Worm (Caenorhabditis elegans): ENCODE results near the gene cri-2.

Gene cri-2

ce11 chrV:8235331-8235730, 33.7 kb downstream of the cri-2 start (continued):
- TF ChIP-seq hlh-12 (tag; optimal IDR thresholded peaks at IDR 0.05) (no peak), nhr-27 (tag; optimal IDR thresholded peaks at IDR 0.05) (no peak), lir-1 (GFP tag; conservative IDR thresholded peaks at IDR 0.05) (no peak), nhr-179 (tag; optimal IDR thresholded peaks at IDR 0.05) (no peak), ceh-58 (GFP tag; IDR thresholded peaks at IDR 0.05) (no peak), sptf-2 (GFP tag; optimal IDR thresholded peaks at IDR 0.05) (no peak), bed-2 (GFP tag; IDR thresholded peaks at IDR 0.05) (no peak), hmg-1.2 (GFP tag; IDR thresholded peaks at IDR 0.05) (peak; percentile 71), hlh-26 (GFP tag; conservative IDR thresholded peaks at IDR 0.05) (no peak), ztf-3 (GFP tag; optimal IDR thresholded peaks at IDR 0.05) (no peak), lsy-27 (tag; optimal IDR thresholded peaks at IDR 0.05; ENCODE audit: borderline replicate concordance, insufficient read depth) (no peak), Y79H2A.3 (GFP tag; conservative IDR thresholded peaks at IDR 0.05) (no peak), sea-2 (GFP tag; IDR thresholded peaks at IDR 0.05) (no peak), Y53F4B.3 (GFP tag; IDR thresholded peaks at IDR 0.05) (no peak), snpc-4 (GFP tag; optimal IDR thresholded peaks at IDR 0.05) (peak; percentile 61), snpc-4 (tag; optimal IDR thresholded peaks at IDR 0.05) (peak in 3 of 4 experiments; percentile 73 to 91 (median 76)), nfya-2 (GFP tag; IDR thresholded peaks at IDR 0.05) (no peak), dox-1 (GFP tag; IDR thresholded peaks at IDR 0.05) (no peak; the same call in 1 of the 2 replicates), pbrm-1 (GFP tag; IDR thresholded peaks at IDR 0.05) (peak; percentile 78; the same call in 1 of the 2 replicates), ceh-27 (GFP tag; optimal IDR thresholded peaks at IDR 0.05) (peak; percentile 38), ccch-3 (GFP tag; optimal IDR thresholded peaks at IDR 0.05) (no peak), B0035.1 (tag; optimal IDR thresholded peaks at IDR 0.05) (no peak), snpc-1.1 (tag; optimal IDR thresholded peaks at IDR 0.05; ENCODE audit: insufficient read depth) (peak; percentile 14), egl-44 (GFP tag; IDR thresholded peaks at IDR 0.05) (no peak), madf-6 (GFP tag; IDR thresholded peaks at IDR 0.05) (no peak; the same call in 1 of the 2 replicates), mcd-1 (GFP tag; IDR thresholded peaks at IDR 0.05) (no peak), T26A5.8 (tag; optimal IDR thresholded peaks at IDR 0.05) (no peak), unc-62 (GFP tag; optimal IDR thresholded peaks at IDR 0.05) (no peak), nfyb-1 (GFP tag; IDR thresholded peaks at IDR 0.05) (peak; percentile 72; the same call in 1 of the 2 replicates), tlf-1 (GFP tag; optimal IDR thresholded peaks at IDR 0.05) (no peak), lag-1 (GFP tag; IDR thresholded peaks at IDR 0.05) (no peak), B0019.2 (GFP tag; conservative IDR thresholded peaks at IDR 0.05) (no peak), him-1 (tag; optimal IDR thresholded peaks at IDR 0.05) (peak; percentile 76), hrde-1 (tag; optimal IDR thresholded peaks at IDR 0.05; ENCODE audit: borderline replicate concordance) (no peak), athp-1 (tag; optimal IDR thresholded peaks at IDR 0.05) (no peak), nfya-1 (tag; optimal IDR thresholded peaks at IDR 0.05; ENCODE audit: borderline replicate concordance, insufficient read depth) (no peak), ZK185.1 (tag; optimal IDR thresholded peaks at IDR 0.05; ENCODE audit: poor library complexity, severe bottlenecking) (peak; percentile 4), xnd-1 (tag; optimal IDR thresholded peaks at IDR 0.05) (no peak), C06A6.2 (GFP tag; conservative IDR thresholded peaks at IDR 0.05) (no peak), F57C9.4 (tag; optimal IDR thresholded peaks at IDR 0.05) (no peak), attf-5 (GFP tag; optimal IDR thresholded peaks at IDR 0.05) (no peak), tbp1 (GFP tag; optimal IDR thresholded peaks at IDR 0.05) (peak; percentile 87), aptf-2 (GFP tag; conservative IDR thresholded peaks at IDR 0.05) (no peak), ceh-40 (GFP tag; IDR thresholded peaks at IDR 0.05) (peak; percentile 58; the same call in 1 of the 2 replicates), B0261.1 (tag; optimal IDR thresholded peaks at IDR 0.05) (peak; percentile 77), akir-1 (GFP tag; optimal IDR thresholded peaks at IDR 0.05) (no peak), snpc-1.3 (tag; optimal IDR thresholded peaks at IDR 0.05; ENCODE audit: insufficient read depth) (no peak), hmg-20 (GFP tag; IDR thresholded peaks at IDR 0.05) (no peak)

Data from whole organism, young adult.